Fruit fly (Drosophila melanogaster): ENCODE data around the gene CG15005.

Gene CG15005

dm6 chr3L:4186659-4187058 is 17.5 kb downstream of the CG15005 start, which contains the start of gene VhaM9.7-c (continued):
- TF ChIP-seq luna (GFP tag; optimal IDR thresholded peaks at IDR 0.05) (no peak), peb (GFP tag; IDR thresholded peaks at IDR 0.05) (no peak), CG15514 (GFP tag; optimal IDR thresholded peaks at IDR 0.05) (peak; percentile 47), NC2β (GFP tag; optimal IDR thresholded peaks at IDR 0.05) (peak; percentile 25), CG4282 (GFP tag; optimal IDR thresholded peaks at IDR 0.05) (no peak), hkb (optimal IDR thresholded peaks at IDR 0.05) (no peak), hkb (GFP tag; IDR thresholded peaks at IDR 0.05) (no peak), NfI (GFP tag; optimal IDR thresholded peaks at IDR 0.05) (peak; percentile 61), sc (optimal IDR thresholded peaks at IDR 0.05) (no peak), sc (GFP tag; optimal IDR thresholded peaks at IDR 0.05) (no peak), gsb-n (tag; optimal IDR thresholded peaks at IDR 0.05) (peak; percentile 24), Hsf (GFP tag; optimal IDR thresholded peaks at IDR 0.05) (peak; percentile 22), caup (GFP tag; optimal IDR thresholded peaks at IDR 0.05; ENCODE audit: severe bottlenecking) (peak; percentile 43), Deaf1 (tag; optimal IDR thresholded peaks at IDR 0.05) (no peak), CG9817 (tag; optimal IDR thresholded peaks at IDR 0.05) (peak; percentile 13), maf-S (GFP tag; optimal IDR thresholded peaks at IDR 0.05) (peak; percentile 40), PHDP (tag; optimal IDR thresholded peaks at IDR 0.05) (no peak), ERR (GFP tag; optimal IDR thresholded peaks at IDR 0.05) (peak; percentile 12), CG4424 (GFP tag; optimal IDR thresholded peaks at IDR 0.05) (peak; percentile 30), CG18599 (GFP tag; optimal IDR thresholded peaks at IDR 0.05) (peak; percentile 28), CG6654 (GFP tag; optimal IDR thresholded peaks at IDR 0.05) (no peak), nmo (GFP tag; optimal IDR thresholded peaks at IDR 0.05) (peak; percentile 14), ewg (GFP tag; optimal IDR thresholded peaks at IDR 0.05) (peak; percentile 7), so (GFP tag; IDR thresholded peaks at IDR 0.05) (no peak), CG2129 (GFP tag; IDR thresholded peaks at IDR 0.05; ENCODE audit: partially characterized antibody) (no peak), Med (GFP tag) (peak; percentile 96), CG12769 (tag; optimal IDR thresholded peaks at IDR 0.05) (no peak), Antp (GFP tag; optimal IDR thresholded peaks at IDR 0.05) (peak; percentile 33), pzg (GFP tag; optimal IDR thresholded peaks at IDR 0.05) (peak; percentile 69), dmrt11E (tag; optimal IDR thresholded peaks at IDR 0.05) (no peak), gcm2 (GFP tag; optimal IDR thresholded peaks at IDR 0.05) (peak; percentile 4), CG13287 (GFP tag; IDR thresholded peaks at IDR 0.05; ENCODE audit: partially characterized antibody) (peak; percentile 55), bigmax (GFP tag; optimal IDR thresholded peaks at IDR 0.05) (no peak), CG12744 (GFP tag; optimal IDR thresholded peaks at IDR 0.05) (peak; percentile 28), ase (GFP tag; IDR thresholded peaks at IDR 0.05) (no peak), cad (GFP tag; optimal IDR thresholded peaks at IDR 0.05) (peak; percentile 11), Lhr (GFP tag; optimal IDR thresholded peaks at IDR 0.05) (peak; percentile 17), Hr51 (GFP tag; optimal IDR thresholded peaks at IDR 0.05) (peak in 1 of 2 experiments; percentile 3), Scr (GFP tag; IDR thresholded peaks at IDR 0.05; ENCODE audit: partially characterized antibody) (peak; percentile 28; the same call in 1 of the 2 replicates), Trl (optimal IDR thresholded peaks at IDR 0.05) (no peak), Trl (GFP tag; optimal IDR thresholded peaks at IDR 0.05) (peak; percentile 22), C15 (GFP tag; IDR thresholded peaks at IDR 0.05) (no peak), Ets65A (GFP tag) (peak; percentile 94), CG7556 (GFP tag; optimal IDR thresholded peaks at IDR 0.05) (peak; percentile 7), Rfx (GFP tag; IDR thresholded peaks at IDR 0.05) (peak; percentile 72), CG2120 (GFP tag; optimal IDR thresholded peaks at IDR 0.05) (peak; percentile 70), CG13894 (tag; optimal IDR thresholded peaks at IDR 0.05) (no peak), CG8388 (GFP tag; optimal IDR thresholded peaks at IDR 0.05) (no peak), emc (GFP tag; optimal IDR thresholded peaks at IDR 0.05) (peak; percentile 51), ttk (GFP tag; IDR thresholded peaks at IDR 0.05) (no peak), CG9932 (GFP tag; IDR thresholded peaks at IDR 0.05) (peak; percentile 71), E2f2 (GFP tag; IDR thresholded peaks at IDR 0.05) (peak; percentile 87)
